Worm (Caenorhabditis elegans): ENCODE results near the gene Y38H6C.21.

ce11 chrV:20600704-20601103 is 45.6 kb upstream of the Y38H6C.21 start:
- TF ChIP-seq fos-1 (tag; optimal IDR thresholded peaks at IDR 0.05) (no peak), elt-1 (tag; optimal IDR thresholded peaks at IDR 0.05) (no peak), ztf-11 (tag; optimal IDR thresholded peaks at IDR 0.05) (no peak), ZK546.5 (tag; optimal IDR thresholded peaks at IDR 0.05) (no peak), sma-3 (GFP tag; optimal IDR thresholded peaks at IDR 0.05) (no peak), mbf-1 (tag; optimal IDR thresholded peaks at IDR 0.05) (no peak), unc-62 (GFP tag; optimal IDR thresholded peaks at IDR 0.05) (no peak), nhr-237 (tag; optimal IDR thresholded peaks at IDR 0.05) (no peak), sma-9 (GFP tag; optimal IDR thresholded peaks at IDR 0.05) (no peak), sma-9 (tag; optimal IDR thresholded peaks at IDR 0.05) (no peak), nhr-77 (tag; optimal IDR thresholded peaks at IDR 0.05) (no peak), lin-39 (tag; optimal IDR thresholded peaks at IDR 0.05) (no peak), alr-1 (tag; optimal IDR thresholded peaks at IDR 0.05) (no peak), dmd-4 (tag; optimal IDR thresholded peaks at IDR 0.05) (no peak), skn-1 (tag; optimal IDR thresholded peaks at IDR 0.05) (no peak)

Measured in whole organism, L2 larva.